Worm (Caenorhabditis elegans): Measurements from ENCODE around the gene F38B6.7.
A peak's percentile ranks its signal among the peaks of the same experiment; 100 is the strongest.

F38B6.7 gene

ce11 chrX:6743853-6744346 lies 45.7 kb upstream of the F38B6.7 start (continued):
- TF ChIP-seq duxl-1 (tag; optimal IDR thresholded peaks at IDR 0.05; ENCODE audit: poor library complexity) (peak; percentile 82), F49E8.2 (tag; optimal IDR thresholded peaks at IDR 0.05; ENCODE audit: borderline replicate concordance) (no peak), ceh-62 (tag; optimal IDR thresholded peaks at IDR 0.05) (no peak), nhr-77 (tag; optimal IDR thresholded peaks at IDR 0.05) (peak; percentile 90), mdl-1 (tag; optimal IDR thresholded peaks at IDR 0.05) (peak in 1 of 2 experiments; percentile 100), nhr-111 (GFP tag; optimal IDR thresholded peaks at IDR 0.05) (no peak), mxl-2 (GFP tag; conservative IDR thresholded peaks at IDR 0.05) (peak; percentile 98), hmg-1.1 (GFP tag; IDR thresholded peaks at IDR 0.05) (peak; percentile 45), nhr-102 (tag; optimal IDR thresholded peaks at IDR 0.05) (peak; percentile 93), madf-5 (GFP tag; IDR thresholded peaks at IDR 0.05) (0 out of 4 replicates have a peak, but pooled peaks have one; percentile 1 to 53), attf-4 (tag; optimal IDR thresholded peaks at IDR 0.05) (no peak), lim-7 (GFP tag; IDR thresholded peaks at IDR 0.05) (no peak), R02D3.7 (tag; optimal IDR thresholded peaks at IDR 0.05) (no peak), zag-1 (tag; optimal IDR thresholded peaks at IDR 0.05) (no peak), arid-1 (GFP tag; conservative IDR thresholded peaks at IDR 0.05) (0 out of 2 replicates have a peak, but pooled peaks have one; percentile 9), lin-1 (GFP tag; IDR thresholded peaks at IDR 0.05) (peak; percentile 93), nhr-28 (tag; optimal IDR thresholded peaks at IDR 0.05) (peak; percentile 94), aly-2 (tag; optimal IDR thresholded peaks at IDR 0.05) (no peak), zfp-2 (tag; optimal IDR thresholded peaks at IDR 0.05) (peak; percentile 57), jun-1 (tag; optimal IDR thresholded peaks at IDR 0.05) (peak; percentile 68), lin-39 (tag; optimal IDR thresholded peaks at IDR 0.05) (no peak)

ce11 chrX:6743344-6743743 lies 45.2 kb upstream of the F38B6.7 start:
- TF ChIP-seq ceh-20 (GFP tag; IDR thresholded peaks at IDR 0.05) (0 out of 2 replicates have a peak, but pooled peaks have one; percentile 7), dve-1 (tag; optimal IDR thresholded peaks at IDR 0.05; ENCODE audit: insufficient read depth) (no peak)

- TF ChIP-seq madf-9 (GFP tag; conservative IDR thresholded peaks at IDR 0.05) (no peak), daf-12 (tag; optimal IDR thresholded peaks at IDR 0.05) (no peak), zfp-3 (GFP tag; conservative IDR thresholded peaks at IDR 0.05) (no peak), mes-2 (tag; optimal IDR thresholded peaks at IDR 0.05; ENCODE audit: poor library complexity, severe bottlenecking) (peak; percentile 32), T20F7.1 (GFP tag; optimal IDR thresholded peaks at IDR 0.05) (no peak), dmd-6 (GFP tag; IDR thresholded peaks at IDR 0.05) (peak; percentile 91), lsy-2 (tag; optimal IDR thresholded peaks at IDR 0.05) (peak; percentile 43 to 67), nhr-77 (tag; optimal IDR thresholded peaks at IDR 0.05) (peak; percentile 39), jun-1 (tag; optimal IDR thresholded peaks at IDR 0.05) (peak; percentile 23), dpl-1 (GFP tag; optimal IDR thresholded peaks at IDR 0.05) (peak; percentile 23), aha-1 (tag) (peak; percentile 17), nhr-48 (tag; optimal IDR thresholded peaks at IDR 0.05) (peak; percentile 31), snpc-1.2 (GFP tag; IDR thresholded peaks at IDR 0.05) (no peak), duxl-1 (tag; optimal IDR thresholded peaks at IDR 0.05; ENCODE audit: poor library complexity) (peak; percentile 24), pha-4 (GFP tag; IDR thresholded peaks at IDR 0.05) (0 out of 2 replicates have a peak, but pooled peaks have one; percentile 34), pha-4 (tag; optimal IDR thresholded peaks at IDR 0.05) (no peak), mdt-29 (GFP tag; IDR thresholded peaks at IDR 0.05) (0 out of 2 replicates have a peak, but pooled peaks have one; percentile 4), R02D3.7 (tag; optimal IDR thresholded peaks at IDR 0.05) (no peak), ceh-62 (tag; optimal IDR thresholded peaks at IDR 0.05) (no peak), hlh-11 (tag; optimal IDR thresholded peaks at IDR 0.05) (peak; percentile 82), dmd-9 (GFP tag; IDR thresholded peaks at IDR 0.05) (no peak), daf-16 (GFP tag; optimal IDR thresholded peaks at IDR 0.05) (no peak), daf-16 (tag; optimal IDR thresholded peaks at IDR 0.05) (peak; percentile 69), snpc-4 (tag; optimal IDR thresholded peaks at IDR 0.05) (no peak), Y75B8A.6 (GFP tag; IDR thresholded peaks at IDR 0.05) (peak; percentile 4; the same call in 1 of the 2 replicates), nhr-11 (tag; optimal IDR thresholded peaks at IDR 0.05) (peak; percentile 72), nhr-28 (tag; optimal IDR thresholded peaks at IDR 0.05) (peak; percentile 80), ZK337.2 (GFP tag; IDR thresholded peaks at IDR 0.05) (no peak), F37D6.2 (tag; optimal IDR thresholded peaks at IDR 0.05) (no peak), Y105C5A.15 (GFP tag; IDR thresholded peaks at IDR 0.05) (no peak), vab-7 (GFP tag; IDR thresholded peaks at IDR 0.05) (no peak)
Measured at ce11 chrX:6742891-6743290, 44.7 kb upstream of the F38B6.7 start.

Measured in whole organism, L4 larva.